Fruit fly (Drosophila melanogaster): Measurements from ENCODE around the gene CG11444.
A peak's percentile ranks its signal among the peaks of the same experiment; 100 is the strongest.

Gene CG11444

dm6 chrX:4505318-4505717 is 48.9 kb downstream of the CG11444 start (continued):
- no peak for TF ChIP-seq prd (optimal IDR thresholded peaks at IDR 0.05)
- TF ChIP-seq prd (GFP tag; IDR thresholded peaks at IDR 0.05) = peak; percentile 59; the same call in 2 of the 3 replicates
- TF ChIP-seq scrt (GFP tag; optimal IDR thresholded peaks at IDR 0.05) = no peak
- TF ChIP-seq shn (GFP tag; optimal IDR thresholded peaks at IDR 0.05) = no peak
- TF ChIP-seq CG16863 (GFP tag; optimal IDR thresholded peaks at IDR 0.05) = no peak
- TF ChIP-seq stc (GFP tag; IDR thresholded peaks at IDR 0.05) = no peak
- TF ChIP-seq pb (GFP tag; optimal IDR thresholded peaks at IDR 0.05) = no peak
- TF ChIP-seq CG6683 (GFP tag; optimal IDR thresholded peaks at IDR 0.05) = no peak
- no peak for TF ChIP-seq CG30020 (tag; optimal IDR thresholded peaks at IDR 0.05)
- peak; percentile 11 for TF ChIP-seq CG10209 (GFP tag; optimal IDR thresholded peaks at IDR 0.05)
- TF ChIP-seq nerfin-2 (GFP tag; IDR thresholded peaks at IDR 0.05; ENCODE audit: partially characterized antibody) = no peak
- no peak for TF ChIP-seq wdn (GFP tag; IDR thresholded peaks at IDR 0.05)
- TF ChIP-seq CG7556 (GFP tag; optimal IDR thresholded peaks at IDR 0.05) = peak; percentile 44
- no peak for TF ChIP-seq CG14860 (GFP tag; IDR thresholded peaks at IDR 0.05; ENCODE audit: partially characterized antibody)
- TF ChIP-seq Xbp1 (GFP tag; optimal IDR thresholded peaks at IDR 0.05) = peak; percentile 37
- no peak for TF ChIP-seq Gug (GFP tag; IDR thresholded peaks at IDR 0.05)
- TF ChIP-seq tio (GFP tag; optimal IDR thresholded peaks at IDR 0.05) = peak; percentile 15
- peak; percentile 72 for TF ChIP-seq Med (GFP tag)
- peak; percentile 5 to 26 for TF ChIP-seq Pdp1 (GFP tag; optimal IDR thresholded peaks at IDR 0.05)
- no peak for TF ChIP-seq sd (tag; optimal IDR thresholded peaks at IDR 0.05)
- no peak for TF ChIP-seq CG12071 (GFP tag; optimal IDR thresholded peaks at IDR 0.05)
- no peak for TF ChIP-seq fd96Cb (tag; optimal IDR thresholded peaks at IDR 0.05)
- no peak for TF ChIP-seq CG31365 (tag; optimal IDR thresholded peaks at IDR 0.05)
- peak; percentile 28 for TF ChIP-seq CG18599 (GFP tag; optimal IDR thresholded peaks at IDR 0.05)
- no peak for TF ChIP-seq sim (GFP tag; IDR thresholded peaks at IDR 0.05)
- TF ChIP-seq ATbp (GFP tag; optimal IDR thresholded peaks at IDR 0.05) = no peak
- no peak for TF ChIP-seq NC2α (GFP tag; optimal IDR thresholded peaks at IDR 0.05)
- TF ChIP-seq CG5953 (GFP tag; IDR thresholded peaks at IDR 0.05) = no peak
- TF ChIP-seq CG9932 (GFP tag; IDR thresholded peaks at IDR 0.05) = no peak
- peak; percentile 5 for TF ChIP-seq PHDP (tag; optimal IDR thresholded peaks at IDR 0.05)
- no peak for TF ChIP-seq CG13624 (GFP tag; optimal IDR thresholded peaks at IDR 0.05)
- TF ChIP-seq Opbp (GFP tag; IDR thresholded peaks at IDR 0.05; ENCODE audit: partially characterized antibody) = no peak
- TF ChIP-seq CG3163 (GFP tag; optimal IDR thresholded peaks at IDR 0.05) = no peak
- TF ChIP-seq CG12659 (GFP tag; optimal IDR thresholded peaks at IDR 0.05) = no peak
- peak; percentile 45; the same call in 1 of the 2 replicates for TF ChIP-seq vvl (GFP tag; IDR thresholded peaks at IDR 0.05)
- peak; percentile 26 for TF ChIP-seq CG15696 (tag; optimal IDR thresholded peaks at IDR 0.05)
- no peak for TF ChIP-seq Camta (GFP tag; optimal IDR thresholded peaks at IDR 0.05)
- TF ChIP-seq Bgb (GFP tag; IDR thresholded peaks at IDR 0.05; ENCODE audit: partially characterized antibody) = no peak
- peak; percentile 37 for TF ChIP-seq CG8388 (GFP tag; optimal IDR thresholded peaks at IDR 0.05)
- TF ChIP-seq CG1792 (GFP tag; optimal IDR thresholded peaks at IDR 0.05) = peak; percentile 1
- no peak for TF ChIP-seq Deaf1 (tag; optimal IDR thresholded peaks at IDR 0.05)
- peak; percentile 27 for TF ChIP-seq Sox102F (GFP tag; optimal IDR thresholded peaks at IDR 0.05)

- TF ChIP-seq CG14050 (GFP tag; IDR thresholded peaks at IDR 0.05) (no peak), CG7839 (tag; optimal IDR thresholded peaks at IDR 0.05) (peak; percentile 18), gem (tag; optimal IDR thresholded peaks at IDR 0.05) (peak; percentile 28), prd (optimal IDR thresholded peaks at IDR 0.05) (no peak), prd (GFP tag; IDR thresholded peaks at IDR 0.05) (peak; percentile 22; the same call in 1 of the 3 replicates), E2f2 (GFP tag; IDR thresholded peaks at IDR 0.05) (no peak), dmrt99B (tag; optimal IDR thresholded peaks at IDR 0.05) (peak; percentile 10), nerfin-1 (tag; optimal IDR thresholded peaks at IDR 0.05) (no peak), ci (GFP tag; IDR thresholded peaks at IDR 0.05) (0 out of 3 replicates have a peak, but pooled peaks have one; percentile 25), Sin3A (optimal IDR thresholded peaks at IDR 0.05) (no peak), dati (GFP tag; IDR thresholded peaks at IDR 0.05) (no peak), Oli (tag; optimal IDR thresholded peaks at IDR 0.05) (peak; percentile 1), CG11456 (GFP tag; IDR thresholded peaks at IDR 0.05) (0 out of 3 replicates have a peak, but pooled peaks have one; percentile 25)
These were observed 50.7 kb downstream of the CG11444 start for dm6 chrX:4503542-4503941.

Measured in whole organism, embryonic.